Worm (Caenorhabditis elegans) whole organism, L4 larva: ENCODE results near the gene C34C12.12.
"Not testable (repeated sequence)": the region's sequence is repeated elsewhere in the genome, so short reads cannot be mapped to it uniquely, and the experiment has no call there.

Experiments
- R02D3.7 ChIP-seq: fragments of 150-350 bp; sonication (generic microtip); optimal IDR thresholded peaks from 3 replicates; lab custom pipeline; 2014; ENCODE audit warnings: missing biosample characterization, missing genetic modification characterization
- ZK546.5 ChIP-seq, 2 experiments: sonication (generic microtip); optimal IDR thresholded peaks; 2 replicates each; lab custom pipeline; 2017; ENCODE audit warnings: missing biosample characterization in 2 of 2, missing genetic modification characterization in 2 of 2
- aly-2 ChIP-seq: sonication (generic microtip); optimal IDR thresholded peaks from 2 replicates; lab custom pipeline; 2018; ENCODE audit warnings: missing biosample characterization, missing genetic modification characterization
- ama-1 ChIP-seq: fragments of 150-350 bp; optimal IDR thresholded peaks from 2 replicates; lab custom pipeline; 2014; ENCODE audit warnings: inconsistent platforms, mixed read lengths
- ces-1 ChIP-seq: fragments of 150-350 bp; sonication (generic microtip); optimal IDR thresholded peaks from 4 replicates; lab custom pipeline; 2014; ENCODE audit warnings: missing biosample characterization, missing genetic modification reagents, missing genetic modification characterization
- fkh-10 ChIP-seq: fragments of 150-350 bp; optimal IDR thresholded peaks from 2 replicates; lab custom pipeline; 2014; ENCODE audit warnings: missing biosample characterization, missing genetic modification reagents, missing genetic modification characterization
- lin-15B ChIP-seq: fragments of 150-350 bp; sonication (generic microtip); optimal IDR thresholded peaks from 3 replicates; lab custom pipeline; 2014; ENCODE audit warnings: missing biosample characterization, missing genetic modification characterization
- nhr-102 ChIP-seq: sonication (generic microtip); optimal IDR thresholded peaks from 2 replicates; lab custom pipeline; 2016; ENCODE audit warnings: mild to moderate bottlenecking, missing genetic modification characterization, moderate library complexity, missing compliant biosample characterization
- nhr-237 ChIP-seq: sonication (generic microtip); optimal IDR thresholded peaks from 2 replicates; lab custom pipeline; 2017; ENCODE audit warnings: missing biosample characterization, missing genetic modification characterization
- nhr-76 ChIP-seq: fragments of 150-350 bp; optimal IDR thresholded peaks from 2 replicates; lab custom pipeline; 2014; ENCODE audit warnings: missing biosample characterization, missing genetic modification characterization
- unc-62 ChIP-seq, 3 experiments: fragments of 150-350 bp in 1 of 3; sonication (generic microtip); optimal IDR thresholded peaks in 2 of 3; peaks in 1 of 3; 1 replicate in 1 of 3; 2 replicates in 2 of 3; lab custom pipeline; 2014 to 2017; ENCODE audit warnings: missing biosample characterization in 3 of 3, missing genetic modification characterization in 3 of 3, missing genetic modification reagents in 3 of 3, missing genotype in 1 of 3
- zip-11 ChIP-seq: fragments of 200-800 bp; sonication (Bioruptor generic); IDR thresholded peaks from 2 replicates; pipeline ENCODE4 v1.3.6; 2022; ENCODE audit warnings: missing genetic modification characterization, missing compliant biosample characterization
- ztf-11 ChIP-seq: fragments of 150-350 bp; optimal IDR thresholded peaks from 2 replicates; lab custom pipeline; 2014; ENCODE audit warnings: missing biosample characterization, missing genetic modification characterization

ce11 chrIII:3433487-3434131 lies 19.4 kb upstream of the C34C12.12 start:
- peak in 1 of 2 experiments; percentile 57 for TF ChIP-seq unc-62 (GFP tag; optimal IDR thresholded peaks at IDR 0.05 in 1 of 2; lab: Kevin White, UChicago)
- not testable (repeated sequence) for TF ChIP-seq unc-62 (tag; optimal IDR thresholded peaks at IDR 0.05; lab: Kevin White, UChicago); aly-2; fkh-10; zip-11; ama-1 (lab: Kevin White, UChicago); ces-1 (GFP tag; lab: Kevin White, UChicago); lin-15B (tag; lab: Kevin White, UChicago); nhr-102 (tag; lab: Kevin White, UChicago); nhr-76 (tag; lab: Kevin White, UChicago); R02D3.7 (tag; lab: Kevin White, UChicago); ztf-11; nhr-237 (tag; lab: Kevin White, UChicago); ZK546.5 (tag; optimal IDR thresholded peaks at IDR 0.05; lab: Kevin White, UChicago)
